Worm (Caenorhabditis elegans) whole organism, young adult: ENCODE results near the gene best-18.

Experiments used
- B0019.2 ChIP-seq: fragments of 200-800 bp; sonication (Bioruptor generic); conservative IDR thresholded peaks from 2 replicates; pipeline ENCODE4 v1.3.6; 2022; ENCODE audit warnings: missing genetic modification reagents, missing genetic modification characterization, missing compliant biosample characterization
- B0336.3 ChIP-seq: fragments of 200-800 bp; sonication (Bioruptor generic); IDR thresholded peaks from 2 replicates; pipeline ENCODE4 v1.3.6; 2022; ENCODE audit warnings: missing genetic modification characterization, missing compliant biosample characterization
- F10E7.11 ChIP-seq: sonication (generic microtip); optimal IDR thresholded peaks from 2 replicates; lab custom pipeline; 2017; ENCODE audit warnings: mild to moderate bottlenecking, missing genetic modification characterization, moderate library complexity, missing compliant biosample characterization
- F23B12.7 ChIP-seq: sonication (generic microtip); optimal IDR thresholded peaks from 2 replicates; lab custom pipeline; 2017; ENCODE audit warnings: missing genetic modification characterization, mild to moderate bottlenecking, missing compliant biosample characterization, antibody characterized with exemption, moderate library complexity; ENCODE audit not compliant: insufficient read depth
- F49E8.2 ChIP-seq: sonication (generic microtip); optimal IDR thresholded peaks from 3 replicates; lab custom pipeline; 2017; ENCODE audit warnings: missing genetic modification characterization, mild to moderate bottlenecking, missing compliant biosample characterization, antibody characterized with exemption, moderate library complexity; ENCODE audit not compliant: insufficient read depth
- T26A5.8 ChIP-seq: sonication (generic microtip); optimal IDR thresholded peaks from 2 replicates; lab custom pipeline; 2016; ENCODE audit warnings: missing genetic modification characterization, missing compliant biosample characterization
- Y53G8AR.9 ChIP-seq: fragments of 200-800 bp; sonication (Bioruptor generic); conservative IDR thresholded peaks from 2 replicates; pipeline ENCODE4 v1.3.6; 2022; ENCODE audit warnings: missing genetic modification reagents, missing genetic modification characterization, missing compliant biosample characterization
- ZK185.1 ChIP-seq: sonication (generic microtip); optimal IDR thresholded peaks from 2 replicates; lab custom pipeline; 2016; ENCODE audit warnings: mild to moderate bottlenecking, missing genetic modification characterization, missing compliant biosample characterization; ENCODE audit not compliant: poor library complexity, severe bottlenecking
- akir-1 ChIP-seq: fragments of 200-800 bp; sonication (Bioruptor generic); optimal IDR thresholded peaks from 2 replicates; lab custom pipeline; 2018; ENCODE audit warnings: mild to moderate bottlenecking, missing genetic modification characterization, moderate library complexity, missing compliant biosample characterization
- athp-1 ChIP-seq: sonication (generic microtip); optimal IDR thresholded peaks from 2 replicates; lab custom pipeline; 2017; ENCODE audit warnings: mild to moderate bottlenecking, missing genetic modification characterization, missing compliant biosample characterization
- bed-1 ChIP-seq: fragments of 200-800 bp; sonication (Bioruptor generic); IDR thresholded peaks from 2 replicates; pipeline ENCODE4 v1.3.6; 2022; ENCODE audit warnings: missing genetic modification reagents, missing genetic modification characterization, missing compliant biosample characterization
- bed-2 ChIP-seq: fragments of 200-800 bp; sonication (Bioruptor generic); IDR thresholded peaks from 2 replicates; pipeline ENCODE4 v1.3.6; 2022; ENCODE audit warnings: missing genetic modification reagents, missing genetic modification characterization, missing compliant biosample characterization
- cebp-1 ChIP-seq, 2 experiments: fragments of 200-800 bp in 1 of 2; sonication (Bioruptor generic) in 1 of 2; sonication (generic microtip) in 1 of 2; IDR thresholded peaks in 1 of 2; optimal IDR thresholded peaks in 1 of 2; 2 replicates each; pipeline versions ENCODE4 v1.3.6 to Lab custom; 2017 to 2022; ENCODE audit warnings: missing compliant biosample characterization in 2 of 2, missing genetic modification characterization in 2 of 2, mild to moderate bottlenecking in 1 of 2, missing genetic modification reagents in 1 of 2, moderate library complexity in 1 of 2
- ceh-58 ChIP-seq: fragments of 200-800 bp; sonication (Bioruptor generic); IDR thresholded peaks from 2 replicates; pipeline ENCODE4 v1.3.6; 2022; ENCODE audit warnings: missing genetic modification characterization, missing compliant biosample characterization
- die-1 ChIP-seq: sonication (generic microtip); optimal IDR thresholded peaks from 2 replicates; lab custom pipeline; 2016; ENCODE audit warnings: missing genotype, mild to moderate bottlenecking, missing genetic modification characterization, missing compliant biosample characterization
- dox-1 ChIP-seq: fragments of 200-800 bp; sonication (Bioruptor generic); IDR thresholded peaks from 2 replicates; pipeline ENCODE4 v1.3.6; 2022; ENCODE audit warnings: missing genetic modification reagents, missing genetic modification characterization, missing compliant biosample characterization
- egl-44 ChIP-seq: fragments of 200-800 bp; sonication (Bioruptor generic); IDR thresholded peaks from 2 replicates; pipeline ENCODE4 v1.3.6; 2022; ENCODE audit warnings: missing genetic modification reagents, missing genetic modification characterization, missing compliant biosample characterization
- egrh-3 ChIP-seq: fragments of 200-800 bp; sonication (Bioruptor generic); IDR thresholded peaks from 2 replicates; pipeline ENCODE4 v1.3.6; 2022; ENCODE audit warnings: missing genetic modification reagents, missing genetic modification characterization, missing compliant biosample characterization
- ekl-4 ChIP-seq: fragments of 200-800 bp; sonication (Bioruptor generic); IDR thresholded peaks from 2 replicates; pipeline ENCODE4 v1.3.6; 2022; ENCODE audit warnings: missing genetic modification reagents, missing genetic modification characterization, missing compliant biosample characterization
- hlh-26 ChIP-seq: fragments of 200-800 bp; sonication (Bioruptor generic); conservative IDR thresholded peaks from 2 replicates; pipeline ENCODE4 v1.3.6; 2022; ENCODE audit warnings: missing genetic modification reagents, missing genetic modification characterization, missing compliant biosample characterization
- hmg-20 ChIP-seq: fragments of 200-800 bp; sonication (Bioruptor generic); IDR thresholded peaks from 2 replicates; pipeline ENCODE4 v1.3.6; 2022; ENCODE audit warnings: missing genetic modification reagents, missing genetic modification characterization, missing compliant biosample characterization
- let-526 ChIP-seq: fragments of 200-800 bp; sonication (Bioruptor generic); IDR thresholded peaks from 2 replicates; pipeline ENCODE4 v1.3.6; 2022; ENCODE audit warnings: missing genetic modification reagents, missing genetic modification characterization, missing compliant biosample characterization
- lin-40 ChIP-seq: sonication (generic microtip); optimal IDR thresholded peaks from 2 replicates; lab custom pipeline; 2016; ENCODE audit warnings: missing genetic modification characterization, mild to moderate bottlenecking, missing compliant biosample characterization, missing genotype, missing genetic modification reagents
- madf-3 ChIP-seq: fragments of 200-800 bp; sonication (Bioruptor generic); IDR thresholded peaks from 2 replicates; pipeline ENCODE4 v1.3.6; 2022; ENCODE audit warnings: missing genetic modification reagents, missing genetic modification characterization, missing compliant biosample characterization
- madf-6 ChIP-seq: fragments of 200-800 bp; sonication (Bioruptor generic); IDR thresholded peaks from 2 replicates; pipeline ENCODE4 v1.3.6; 2022; ENCODE audit warnings: missing genetic modification reagents, missing genetic modification characterization, missing compliant biosample characterization
- mel-28 ChIP-seq: sonication (generic microtip); optimal IDR thresholded peaks from 2 replicates; lab custom pipeline; 2016; ENCODE audit warnings: borderline replicate concordance, mild to moderate bottlenecking, missing genetic modification characterization, missing compliant biosample characterization
- mes-4 ChIP-seq: sonication (generic microtip); optimal IDR thresholded peaks from 2 replicates; lab custom pipeline; 2016; ENCODE audit warnings: missing genotype, missing genetic modification characterization, missing compliant biosample characterization
- nfya-1 ChIP-seq: sonication (generic microtip); optimal IDR thresholded peaks from 2 replicates; lab custom pipeline; 2017; ENCODE audit warnings: antibody characterized with exemption, missing compliant biosample characterization, missing genetic modification characterization, borderline replicate concordance; ENCODE audit not compliant: insufficient read depth
- nfya-2 ChIP-seq: fragments of 200-800 bp; sonication (Bioruptor generic); IDR thresholded peaks from 2 replicates; pipeline ENCODE4 v1.3.6; 2022; ENCODE audit warnings: missing genetic modification reagents, missing genetic modification characterization, missing compliant biosample characterization
- repo-1 ChIP-seq: sonication (generic microtip); optimal IDR thresholded peaks from 2 replicates; lab custom pipeline; 2017; ENCODE audit warnings: mild to moderate bottlenecking, missing genetic modification characterization, missing compliant biosample characterization
- rpc-1 ChIP-seq, 2 experiments: fragments of 150-350 bp in 1 of 2; sonication (generic microtip) in 1 of 2; optimal IDR thresholded peaks; 2 replicates each; lab custom pipeline; 2014 to 2018; ENCODE audit warnings: missing biosample characterization in 1 of 2, missing genetic modification characterization in 1 of 2, missing genetic modification reagents in 1 of 2, missing genotype in 1 of 2
- snpc-1.3 ChIP-seq: sonication (generic microtip); optimal IDR thresholded peaks from 2 replicates; lab custom pipeline; 2017; ENCODE audit warnings: missing genetic modification characterization, mild to moderate bottlenecking, missing compliant biosample characterization, antibody characterized with exemption, moderate library complexity, missing genotype, missing genetic modification reagents; ENCODE audit not compliant: insufficient read depth
- snpc-3.4 ChIP-seq: sonication (generic microtip); optimal IDR thresholded peaks from 2 replicates; lab custom pipeline; 2017; ENCODE audit warnings: missing genetic modification characterization, mild to moderate bottlenecking, missing compliant biosample characterization, antibody characterized with exemption, moderate library complexity, missing genotype, missing genetic modification reagents
- snpc-4 ChIP-seq, 5 experiments: fragments of 150-350 bp in 1 of 5; sonication (generic microtip) in 4 of 5; optimal IDR thresholded peaks; 2 replicates each; lab custom pipeline; 2014 to 2018; ENCODE audit warnings: missing genetic modification characterization in 5 of 5, missing biosample characterization in 3 of 5, antibody characterized with exemption in 2 of 5, mild to moderate bottlenecking in 2 of 5, missing compliant biosample characterization in 2 of 5, missing genotype in 2 of 5, moderate library complexity in 2 of 5, missing genetic modification reagents in 1 of 5
- sptf-2 ChIP-seq: fragments of 200-800 bp; sonication (Bioruptor generic); optimal IDR thresholded peaks from 2 replicates; lab custom pipeline; 2018; ENCODE audit warnings: mild to moderate bottlenecking, missing genetic modification characterization, missing compliant biosample characterization
- tlf-1 ChIP-seq: fragments of 200-800 bp; sonication (Bioruptor generic); optimal IDR thresholded peaks from 2 replicates; lab custom pipeline; 2018; ENCODE audit warnings: mild to moderate bottlenecking, missing genetic modification characterization, missing compliant biosample characterization
- unc-62 ChIP-seq: fragments of 150-350 bp; optimal IDR thresholded peaks from 2 replicates; lab custom pipeline; 2014; ENCODE audit warnings: missing biosample characterization, missing genetic modification reagents, missing genetic modification characterization
- zfh-2 ChIP-seq: fragments of 200-800 bp; sonication (Bioruptor generic); conservative IDR thresholded peaks from 2 replicates; pipeline ENCODE4 v1.3.6; 2022; ENCODE audit warnings: missing genetic modification reagents, missing genetic modification characterization, missing compliant biosample characterization
- ztf-18 ChIP-seq: sonication (generic microtip); optimal IDR thresholded peaks from 2 replicates; lab custom pipeline; 2016; ENCODE audit warnings: missing genotype, mild to moderate bottlenecking, missing genetic modification characterization, missing compliant biosample characterization
- ztf-22 ChIP-seq: fragments of 200-800 bp; sonication (Bioruptor generic); optimal IDR thresholded peaks from 2 replicates; lab custom pipeline; 2018; ENCODE audit warnings: mild to moderate bottlenecking, missing genetic modification characterization, moderate library complexity, missing compliant biosample characterization
- ztf-26 ChIP-seq: sonication (generic microtip); optimal IDR thresholded peaks from 2 replicates; lab custom pipeline; 2017; ENCODE audit warnings: missing genetic modification characterization, missing compliant biosample characterization
- ztf-28 ChIP-seq: fragments of 200-800 bp; sonication (Bioruptor generic); IDR thresholded peaks from 2 replicates; pipeline ENCODE4 v1.3.6; 2022; ENCODE audit warnings: missing genetic modification reagents, missing genetic modification characterization, missing compliant biosample characterization
- ztf-6 ChIP-seq: fragments of 200-800 bp; sonication (Bioruptor generic); IDR thresholded peaks from 2 replicates; pipeline ENCODE4 v1.3.6; 2022; ENCODE audit warnings: missing genetic modification reagents, missing genetic modification characterization, missing compliant biosample characterization

best-18 gene

ce11 chrIII:10214540-10214979 lies 2.4 kb downstream of the best-18 start (continued):
- TF ChIP-seq madf-6 (GFP tag; lab: Robert Waterston, UW) (peak; percentile 68), snpc-1.3 (no peak), zfh-2 (no peak), ztf-18 (peak; percentile 16), ztf-6 (GFP tag; lab: Robert Waterston, UW) (no peak), bed-1 (no peak), ekl-4 (GFP tag; lab: Robert Waterston, UW) (peak; percentile 82), rpc-1 (optimal IDR thresholded peaks at IDR 0.05; lab: Kevin White, UChicago) (no peak), rpc-1 (tag; optimal IDR thresholded peaks at IDR 0.05; lab: Kevin White, UChicago) (no peak), B0019.2 (GFP tag; lab: Robert Waterston, UW) (no peak), hlh-26 (GFP tag; lab: Robert Waterston, UW) (no peak)

DNA sequence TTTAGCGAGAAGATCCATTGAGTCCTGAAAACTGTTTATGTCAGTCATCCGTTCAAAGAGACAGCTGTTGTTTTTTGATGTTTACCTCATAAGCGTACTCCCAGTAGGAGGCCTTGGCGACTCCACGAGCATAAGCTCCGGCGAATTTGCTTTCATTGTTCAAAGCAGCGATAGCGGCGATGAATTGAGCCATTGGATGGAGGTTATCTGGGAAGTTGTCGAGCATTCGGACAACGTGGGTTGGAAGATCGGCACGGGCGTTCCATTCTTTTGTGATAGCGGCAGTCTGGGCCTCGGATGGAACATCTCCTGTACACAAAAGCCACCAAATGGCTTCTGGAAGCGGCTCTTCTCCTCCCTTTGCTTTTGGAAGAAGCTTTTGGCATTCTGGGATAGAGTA lies 3.7 kb downstream of the best-18 start:
- TF ChIP-seq bed-2 (GFP tag; lab: Robert Waterston, UW) (no peak), Y53G8AR.9 (no peak), dox-1 (GFP tag; lab: Robert Waterston, UW) (no peak), mel-28 (tag; lab: Kevin White, UChicago) (no peak), tlf-1 (GFP tag; lab: Kevin White, UChicago) (no peak), B0336.3 (GFP tag; lab: Robert Waterston, UW) (no peak), T26A5.8 (tag; lab: Kevin White, UChicago) (no peak), ztf-28 (no peak), B0019.2 (GFP tag; lab: Robert Waterston, UW) (no peak), let-526 (no peak), egrh-3 (no peak), akir-1 (GFP tag; lab: Kevin White, UChicago) (no peak), hmg-20 (no peak), nfya-2 (GFP tag; lab: Robert Waterston, UW) (no peak), F23B12.7 (tag; lab: Kevin White, UChicago) (no peak), sptf-2 (GFP tag; lab: Kevin White, UChicago) (no peak)

DNA sequence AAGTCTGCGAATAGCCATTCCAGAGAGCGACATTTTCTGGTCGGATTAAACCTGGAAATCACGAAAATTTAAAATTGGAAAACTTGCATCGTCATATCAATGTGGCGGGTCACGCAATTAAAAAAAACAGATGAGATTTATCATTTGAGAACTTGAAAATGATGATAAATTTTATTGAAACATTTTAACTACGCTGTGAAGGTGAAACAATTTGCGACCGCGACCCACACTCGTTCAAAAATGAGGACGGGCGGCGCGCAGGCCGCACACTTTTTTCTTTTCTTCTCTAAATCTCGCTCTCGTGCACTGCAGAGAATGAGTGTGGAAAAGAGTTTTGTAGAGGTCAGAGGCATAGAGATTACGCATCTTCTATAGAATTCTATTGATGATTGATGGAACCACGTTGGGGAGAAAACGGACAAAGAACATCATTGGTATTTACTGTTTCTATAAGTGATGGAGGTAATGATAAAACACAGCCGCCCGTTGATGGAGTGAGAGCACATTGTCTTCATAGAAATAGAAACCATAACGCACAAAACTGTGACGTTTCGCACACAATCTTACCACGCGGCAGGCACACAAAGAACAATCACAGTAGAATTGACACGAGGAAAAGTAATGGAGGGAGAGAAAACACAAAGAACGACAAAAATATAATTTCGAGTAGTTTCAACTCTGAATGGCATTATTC lies 4.5 kb downstream of the best-18 start, which contains the start of gene cts-1:
Gene cts-1, minus strand, starts transcription at position 51 of the 694 bp plus-strand sequence.
- TF ChIP-seq cebp-1 (GFP tag; IDR thresholded peaks at IDR 0.05; lab: Robert Waterston, UW) = no peak
- TF ChIP-seq cebp-1 (tag; optimal IDR thresholded peaks at IDR 0.05; lab: Kevin White, UChicago) = peak; percentile 73
- peak; percentile 6 for TF ChIP-seq repo-1 (tag; lab: Kevin White, UChicago)
- peak; percentile 32 for TF ChIP-seq F10E7.11 (tag; lab: Kevin White, UChicago)
- peak; percentile 36 for TF ChIP-seq die-1 (tag; lab: Kevin White, UChicago)
- TF ChIP-seq athp-1 (tag; lab: Kevin White, UChicago) = peak; percentile 53
- TF ChIP-seq ztf-26 (tag; lab: Kevin White, UChicago) = peak; percentile 7
- TF ChIP-seq lin-40 (tag; lab: Kevin White, UChicago) = peak; percentile 73
- TF ChIP-seq mes-4 = no peak
- peak; percentile 57 for TF ChIP-seq F23B12.7 (tag; lab: Kevin White, UChicago)
- peak; percentile 7 for TF ChIP-seq snpc-3.4 (tag; lab: Kevin White, UChicago)
- TF ChIP-seq nfya-1 = no peak
- peak; percentile 52 for TF ChIP-seq ztf-22 (GFP tag; lab: Kevin White, UChicago)
- peak; percentile 23 for TF ChIP-seq F49E8.2 (tag; lab: Kevin White, UChicago)
- peak; percentile 60 for TF ChIP-seq snpc-4 (GFP tag; optimal IDR thresholded peaks at IDR 0.05; lab: Kevin White, UChicago)
- peak in 3 of 4 experiments; percentile 57 to 62 (median 61) for TF ChIP-seq snpc-4 (tag; optimal IDR thresholded peaks at IDR 0.05; lab: Kevin White, UChicago)
- TF ChIP-seq ZK185.1 (tag; lab: Kevin White, UChicago) = peak; percentile 63
- TF ChIP-seq unc-62 = peak; percentile 55
- no peak for TF ChIP-seq egl-44 (GFP tag; lab: Robert Waterston, UW)
- TF ChIP-seq B0019.2 (GFP tag; lab: Robert Waterston, UW) = no peak
- no peak for TF ChIP-seq ceh-58
- no peak for TF ChIP-seq madf-3 (GFP tag; lab: Robert Waterston, UW)
